Fruit fly (Drosophila melanogaster): Measurements from ENCODE around the gene chico.

The chico gene

DNA sequence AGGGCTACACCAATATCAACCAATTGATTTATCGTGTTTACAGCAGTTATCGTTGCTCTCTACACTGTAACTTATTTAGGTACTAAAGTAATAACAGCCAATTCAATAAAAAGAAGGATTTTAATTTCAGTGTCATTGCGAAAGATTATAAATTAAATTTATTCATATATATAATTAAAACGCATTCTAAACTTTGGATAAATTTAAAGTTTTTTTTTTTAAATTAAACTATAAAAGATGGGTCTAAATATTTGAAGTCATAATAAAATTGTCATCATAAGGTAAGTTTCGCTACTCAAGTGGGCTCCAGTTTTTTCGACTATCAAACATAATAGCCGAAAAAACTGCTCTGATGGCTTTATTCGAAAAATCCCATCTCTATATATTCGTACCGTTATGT lies 25.3 kb upstream of the chico start, which contains the start of gene trk:
trk (minus strand) TSS at position 101 of the 400 bp plus-strand sequence.
- TF ChIP-seq foxo (GFP tag; optimal IDR thresholded peaks at IDR 0.05) (no peak), Myc (optimal IDR thresholded peaks at IDR 0.05) (no peak), Hr78 (GFP tag; optimal IDR thresholded peaks at IDR 0.05) (no peak), Hnf4 (GFP tag; optimal IDR thresholded peaks at IDR 0.05) (no peak), dl (GFP tag; optimal IDR thresholded peaks at IDR 0.05; ENCODE audit: insufficient read depth in 1 of 2, partially characterized antibody in 2 of 2) (no peak), dsf (GFP tag; optimal IDR thresholded peaks at IDR 0.05; ENCODE audit: borderline replicate concordance) (no peak), brk (GFP tag; optimal IDR thresholded peaks at IDR 0.05) (no peak), Rel (GFP tag; optimal IDR thresholded peaks at IDR 0.05) (no peak), Rel (tag; optimal IDR thresholded peaks at IDR 0.05) (no peak), rgr (GFP tag; optimal IDR thresholded peaks at IDR 0.05) (no peak), dmrt93B (GFP tag; optimal IDR thresholded peaks at IDR 0.05) (no peak), tai (GFP tag; optimal IDR thresholded peaks at IDR 0.05) (no peak), ey (GFP tag; optimal IDR thresholded peaks at IDR 0.05) (no peak), lola (GFP tag; optimal IDR thresholded peaks at IDR 0.05) (no peak), usp (GFP tag; optimal IDR thresholded peaks at IDR 0.05) (no peak), Dif (GFP tag; optimal IDR thresholded peaks at IDR 0.05; ENCODE audit: partially characterized antibody) (no peak)

DNA sequence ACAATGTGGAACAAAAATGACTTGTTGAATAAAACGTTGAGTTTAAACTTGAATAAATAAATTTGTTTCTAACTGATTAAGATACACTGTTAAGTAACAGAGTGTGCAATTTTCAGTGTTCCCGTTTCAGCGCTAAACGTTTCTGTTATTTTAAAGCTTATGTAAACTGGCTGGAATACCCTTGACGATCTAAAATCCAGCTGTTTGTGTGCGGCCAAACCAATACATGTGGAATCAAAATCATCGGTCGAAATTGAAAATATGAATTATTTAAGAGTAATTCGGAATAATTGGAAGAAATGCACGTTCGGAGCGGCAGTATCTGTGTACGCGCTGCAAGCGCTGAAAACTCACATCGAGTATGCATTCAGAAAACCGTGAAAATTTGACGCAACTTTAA lies 23.0 kb upstream of the chico start, which contains the start of gene Mulk:
Mulk (plus strand) TSS at position 198 of the 400 bp plus-strand sequence.
- TF ChIP-seq foxo (GFP tag; optimal IDR thresholded peaks at IDR 0.05) (peak in 1 of 2 experiments; percentile 50), Rel (GFP tag; optimal IDR thresholded peaks at IDR 0.05) (no peak), Rel (tag; optimal IDR thresholded peaks at IDR 0.05) (no peak), lola (GFP tag; optimal IDR thresholded peaks at IDR 0.05) (no peak), rgr (GFP tag; optimal IDR thresholded peaks at IDR 0.05) (no peak), sage (GFP tag; optimal IDR thresholded peaks at IDR 0.05) (peak; percentile 67)

DNA sequence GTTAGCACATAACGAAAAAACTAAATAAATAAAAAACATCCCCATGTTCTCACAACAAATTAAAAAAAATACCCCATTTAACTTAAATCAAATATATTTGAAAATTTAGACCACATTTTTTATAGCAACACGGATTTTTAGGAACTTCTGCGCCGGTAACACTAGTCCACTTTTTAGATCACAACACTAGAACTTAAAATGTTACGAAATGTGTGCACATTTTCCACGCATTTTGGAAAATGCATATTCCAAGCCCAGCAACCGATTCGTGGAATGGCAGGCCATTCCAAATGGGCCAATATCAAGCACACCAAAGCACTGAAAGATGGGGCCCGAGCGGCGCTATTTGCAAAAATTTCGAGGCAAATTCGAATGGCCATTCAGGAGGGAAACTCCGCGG lies 21.8 kb upstream of the chico start, which contains the start of gene CG4957:
CG4957 (plus strand) TSS at position 185 of the 400 bp plus-strand sequence.
- peak; percentile 26 for TF ChIP-seq Myc (optimal IDR thresholded peaks at IDR 0.05)
- TF ChIP-seq h (GFP tag; optimal IDR thresholded peaks at IDR 0.05) = no peak

DNA sequence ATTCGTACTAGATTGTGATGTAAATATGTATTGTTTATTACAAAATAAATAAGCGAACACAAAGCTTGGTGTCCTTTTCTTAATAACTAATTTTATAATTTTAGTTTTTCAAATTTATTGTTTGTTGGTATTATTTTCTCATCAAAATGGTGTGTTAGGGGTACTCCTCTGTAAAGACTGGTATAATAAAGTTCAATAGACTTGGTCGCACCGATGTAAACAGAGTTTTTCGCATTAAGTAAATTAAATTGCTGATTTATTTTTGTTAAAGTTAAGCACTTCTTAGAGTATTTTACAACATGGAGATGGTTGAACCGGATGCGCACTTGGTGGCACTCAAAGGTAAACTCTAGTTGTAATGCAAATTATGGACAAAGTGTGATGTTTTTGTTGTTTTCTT lies 19.6 kb upstream of the chico start, which contains the start of gene CG4953:
CG4953 (plus strand) TSS at position 193 of the 400 bp plus-strand sequence.
- no peak for TF ChIP-seq Abd-B (GFP tag; optimal IDR thresholded peaks at IDR 0.05)
- TF ChIP-seq pan (optimal IDR thresholded peaks at IDR 0.05) = no peak

DNA sequence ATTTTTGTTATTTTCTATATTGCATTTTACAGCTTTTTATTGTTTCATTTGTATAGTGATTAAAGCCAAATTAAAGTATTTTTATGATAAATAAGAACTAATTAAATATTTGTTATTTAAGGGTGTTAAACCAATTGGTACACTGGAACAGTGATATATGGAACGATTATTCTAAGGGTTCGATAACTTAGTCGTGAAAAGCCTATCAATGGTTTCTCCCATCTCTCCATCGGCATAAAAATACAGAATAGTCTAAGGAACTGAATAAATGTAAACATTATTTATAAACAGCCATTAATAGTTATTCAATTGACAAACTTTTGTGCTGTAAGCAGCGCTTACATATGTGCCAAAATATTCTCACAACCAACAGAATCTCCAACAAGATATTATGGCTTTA lies 18.3 kb upstream of the chico start, which contains the start of gene Mob3:
Mob3 (plus strand) TSS at position 208 of the 400 bp plus-strand sequence.
- no peak for TF ChIP-seq Jra (GFP tag; optimal IDR thresholded peaks at IDR 0.05)
- TF ChIP-seq woc (GFP tag; optimal IDR thresholded peaks at IDR 0.05) = peak; percentile 39
- TF ChIP-seq sage (GFP tag; optimal IDR thresholded peaks at IDR 0.05) = peak; percentile 56
- peak; percentile 43 for TF ChIP-seq Hnf4 (GFP tag; optimal IDR thresholded peaks at IDR 0.05)

DNA sequence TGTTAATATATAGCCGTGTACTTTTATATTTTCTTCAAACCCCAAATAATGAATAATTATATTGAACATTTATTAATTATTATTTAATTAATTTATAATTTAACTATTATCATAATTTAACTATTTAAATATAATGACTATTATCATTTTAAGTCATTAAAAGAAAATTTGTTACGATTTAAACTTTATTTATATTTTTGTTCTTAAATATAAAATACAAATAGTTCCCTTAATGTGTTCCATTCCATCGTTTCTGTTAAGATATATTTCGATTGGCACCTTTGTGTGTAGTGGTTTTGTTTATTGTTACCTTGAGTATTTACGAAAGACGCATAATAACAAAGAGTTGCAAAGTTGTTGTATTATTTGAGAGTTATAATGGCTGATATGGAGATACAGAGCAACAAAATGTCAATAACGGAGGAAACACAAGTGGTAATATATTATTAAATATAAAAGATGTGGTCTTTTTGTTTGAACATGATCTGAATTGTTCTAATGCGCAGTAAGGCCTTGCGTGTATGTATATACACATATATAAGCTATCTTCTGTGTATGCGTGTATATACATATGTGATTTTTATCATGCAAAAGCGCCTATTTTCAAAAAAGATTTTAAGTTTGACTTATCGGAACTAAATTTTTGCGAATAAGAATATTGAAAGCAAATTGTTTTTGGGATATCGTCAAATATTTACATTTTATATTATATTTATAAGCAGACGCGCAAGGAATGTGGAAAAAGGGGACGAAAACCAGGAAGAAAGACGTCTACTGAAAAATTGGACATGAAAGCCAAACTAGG lies 17.2 kb upstream of the chico start, which contains the start of gene REPTOR-BP:
REPTOR-BP (plus strand) TSS at position 296 of the 805 bp plus-strand sequence.
- TF ChIP-seq Myc (optimal IDR thresholded peaks at IDR 0.05) (no peak), HLH106 (tag; optimal IDR thresholded peaks at IDR 0.05) (no peak), pan (optimal IDR thresholded peaks at IDR 0.05) (no peak), tai (GFP tag; optimal IDR thresholded peaks at IDR 0.05) (no peak), brk (GFP tag; optimal IDR thresholded peaks at IDR 0.05) (peak; percentile 67), Dfd (GFP tag; optimal IDR thresholded peaks at IDR 0.05) (no peak), sage (GFP tag; optimal IDR thresholded peaks at IDR 0.05) (peak; percentile 58), Jra (GFP tag; optimal IDR thresholded peaks at IDR 0.05) (no peak), GATAd (GFP tag; optimal IDR thresholded peaks at IDR 0.05) (no peak), foxo (GFP tag; optimal IDR thresholded peaks at IDR 0.05) (no peak), fru (GFP tag; optimal IDR thresholded peaks at IDR 0.05) (no peak), lola (GFP tag; optimal IDR thresholded peaks at IDR 0.05) (no peak), psq (GFP tag; optimal IDR thresholded peaks at IDR 0.05) (peak; percentile 0), Abd-B (GFP tag; optimal IDR thresholded peaks at IDR 0.05) (no peak), h (GFP tag; optimal IDR thresholded peaks at IDR 0.05) (no peak), br (GFP tag; optimal IDR thresholded peaks at IDR 0.05) (no peak)
